Fruit fly (Drosophila melanogaster): ENCODE measurements around the gene nom.

The nom gene

dm6 chr3R:8747871-8748775 lies 25.1 kb downstream of the nom start:
- TF ChIP-seq ara (GFP tag; IDR thresholded peaks at IDR 0.05) (no peak), Asciz (GFP tag; optimal IDR thresholded peaks at IDR 0.05) (no peak), CG9215 (GFP tag; IDR thresholded peaks at IDR 0.05) (no peak), CG6854 (GFP tag; optimal IDR thresholded peaks at IDR 0.05) (no peak), Antp (GFP tag; optimal IDR thresholded peaks at IDR 0.05) (no peak), cad (GFP tag; optimal IDR thresholded peaks at IDR 0.05) (no peak), CG9797 (GFP tag; optimal IDR thresholded peaks at IDR 0.05) (no peak), NC2β (GFP tag; optimal IDR thresholded peaks at IDR 0.05) (no peak), CG30403 (GFP tag; optimal IDR thresholded peaks at IDR 0.05) (no peak), CG4617 (GFP tag; optimal IDR thresholded peaks at IDR 0.05; ENCODE audit: borderline replicate concordance) (no peak), Scr (GFP tag; IDR thresholded peaks at IDR 0.05; ENCODE audit: partially characterized antibody) (no peak), Meics (GFP tag; optimal IDR thresholded peaks at IDR 0.05) (no peak), CG4360 (GFP tag; IDR thresholded peaks at IDR 0.05) (no peak), Doc3 (GFP tag; IDR thresholded peaks at IDR 0.05; ENCODE audit: partially characterized antibody) (no peak), Kr (GFP tag; optimal IDR thresholded peaks at IDR 0.05) (no peak), MESR4 (GFP tag; optimal IDR thresholded peaks at IDR 0.05) (no peak), Sin3A (optimal IDR thresholded peaks at IDR 0.05) (peak; percentile 9), CG2120 (GFP tag; optimal IDR thresholded peaks at IDR 0.05) (peak; percentile 3), H2.0 (GFP tag; IDR thresholded peaks at IDR 0.05) (no peak), mirr (GFP tag; optimal IDR thresholded peaks at IDR 0.05) (no peak), tna (GFP tag; IDR thresholded peaks at IDR 0.05; ENCODE audit: partially characterized antibody) (no peak), CG13894 (tag; optimal IDR thresholded peaks at IDR 0.05) (no peak), Doc2 (GFP tag; IDR thresholded peaks at IDR 0.05) (no peak), btn (GFP tag; optimal IDR thresholded peaks at IDR 0.05) (no peak), ttk (GFP tag; IDR thresholded peaks at IDR 0.05) (no peak), CG4404 (GFP tag; IDR thresholded peaks at IDR 0.05) (no peak), CG10209 (GFP tag; optimal IDR thresholded peaks at IDR 0.05) (no peak), trem (tag; optimal IDR thresholded peaks at IDR 0.05) (no peak), CG12769 (tag; optimal IDR thresholded peaks at IDR 0.05) (no peak), Hr3 (GFP tag; optimal IDR thresholded peaks at IDR 0.05) (no peak), mld (GFP tag; IDR thresholded peaks at IDR 0.05; ENCODE audit: partially characterized antibody) (0 out of 3 replicates have a peak, but pooled peaks have one; percentile 1), CG12744 (GFP tag; optimal IDR thresholded peaks at IDR 0.05) (no peak), danr (GFP tag; IDR thresholded peaks at IDR 0.05) (no peak), Usf (GFP tag; optimal IDR thresholded peaks at IDR 0.05) (peak; percentile 1), CG4820 (GFP tag; optimal IDR thresholded peaks at IDR 0.05) (no peak), nom (GFP tag; optimal IDR thresholded peaks at IDR 0.05) (no peak), HLH4C (GFP tag; IDR thresholded peaks at IDR 0.05; ENCODE audit: partially characterized antibody) (no peak; the same call in 2 of the 3 replicates), CG31388 (GFP tag; optimal IDR thresholded peaks at IDR 0.05) (no peak), CG9876 (GFP tag; optimal IDR thresholded peaks at IDR 0.05) (no peak), Drgx (GFP tag; IDR thresholded peaks at IDR 0.05) (peak; percentile 72; the same call in 1 of the 2 replicates), nau (GFP tag; optimal IDR thresholded peaks at IDR 0.05) (no peak), eyg (GFP tag; optimal IDR thresholded peaks at IDR 0.05) (no peak), CG17359 (tag; optimal IDR thresholded peaks at IDR 0.05) (no peak), Elba2 (GFP tag; optimal IDR thresholded peaks at IDR 0.05) (no peak), inv (GFP tag; IDR thresholded peaks at IDR 0.05; ENCODE audit: partially characterized antibody) (no peak), Oli (tag; optimal IDR thresholded peaks at IDR 0.05) (no peak), cwo (GFP tag; optimal IDR thresholded peaks at IDR 0.05) (peak; percentile 14), fd64A (GFP tag; optimal IDR thresholded peaks at IDR 0.05) (no peak), lmd (GFP tag; IDR thresholded peaks at IDR 0.05) (no peak)

Measured in whole organism, embryonic.